Worm (Caenorhabditis elegans) whole organism, midembryonic: ENCODE data around the gene atp-2.

ENCODE experiments used
- T22C8.4 ChIP-seq: fragments of 200-800 bp; sonication (Bioruptor generic); IDR thresholded peaks from 2 replicates; pipeline ENCODE4 v1.3.6; 2022; ENCODE audit warnings: missing genetic modification characterization, missing compliant biosample characterization
- cog-1 ChIP-seq: sonication (generic microtip); optimal IDR thresholded peaks from 2 replicates; lab custom pipeline; 2016; ENCODE audit warnings: missing genetic modification characterization, missing compliant biosample characterization
- ztf-23 ChIP-seq: fragments of 200-800 bp; sonication (Bioruptor generic); IDR thresholded peaks from 2 replicates; pipeline ENCODE4 v1.3.6; 2022; ENCODE audit warnings: missing genetic modification reagents, missing genetic modification characterization, missing compliant biosample characterization
- ztf-29 ChIP-seq: fragments of 200-800 bp; sonication (Bioruptor generic); IDR thresholded peaks from 2 replicates; pipeline ENCODE4 v1.3.6; 2022; ENCODE audit warnings: missing genetic modification reagents, missing genetic modification characterization, missing compliant biosample characterization

DNA sequence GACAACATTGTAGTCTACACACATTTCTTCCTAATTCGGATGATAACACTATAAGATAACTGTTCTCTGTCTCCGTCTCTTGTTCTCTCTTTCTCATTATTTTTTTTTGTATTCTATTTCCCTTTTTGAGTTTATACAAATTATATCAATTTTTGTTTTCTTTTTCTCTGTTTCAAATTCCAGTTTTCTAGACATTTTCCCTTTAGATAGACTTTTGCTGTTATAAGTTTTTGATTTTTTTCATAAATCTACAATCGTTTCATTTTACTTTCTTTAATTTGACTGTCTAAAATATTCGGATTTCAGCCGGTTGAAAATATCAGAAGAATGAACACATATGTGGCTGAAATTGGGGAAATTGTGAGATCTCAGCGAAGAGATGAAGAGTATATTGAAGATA is 7.9 kb downstream of the atp-2 start, which contains the start of gene prx-10:
- TF ChIP-seq ztf-23 (GFP tag; lab: Robert Waterston, UW) (no peak), T22C8.4 (GFP tag; lab: Robert Waterston, UW) (no peak), cog-1 (tag; lab: Kevin White, UChicago) (no peak), ztf-29 (no peak)
